Fruit fly (Drosophila melanogaster) whole organism, embryonic: Measurements from ENCODE around the gene ea.

Experiments
- Awh ChIP-seq: fragments of 200-800 bp; sonication (Bioruptor generic); IDR thresholded peaks from 2 replicates; pipeline ENCODE4, ENCODE4 v1.3.6; 2022; ENCODE audit warnings: missing biosample characterization, missing genetic modification characterization
- CG10431 ChIP-seq: fragments of 200-800 bp; sonication (Bioruptor generic); optimal IDR thresholded peaks from 3 replicates; lab custom pipeline; 2018; ENCODE audit warnings: missing biosample characterization, mild to moderate bottlenecking, missing genetic modification characterization
- CG10543 ChIP-seq: fragments of 200-800 bp; sonication (Bioruptor generic); optimal IDR thresholded peaks from 3 replicates; lab custom pipeline; 2017; ENCODE audit warnings: missing biosample characterization, mild to moderate bottlenecking, missing genetic modification characterization, moderate library complexity
- CG1233 ChIP-seq: fragments of 200-800 bp; sonication (Bioruptor generic); optimal IDR thresholded peaks from 4 replicates; lab custom pipeline; 2018; ENCODE audit warnings: missing biosample characterization, mild to moderate bottlenecking, missing genetic modification characterization
- CG15011 ChIP-seq: fragments of 200-800 bp; sonication (Bioruptor generic); optimal IDR thresholded peaks from 3 replicates; lab custom pipeline; 2018; ENCODE audit warnings: missing biosample characterization, mild to moderate bottlenecking, missing genetic modification characterization
- CG15601 ChIP-seq: fragments of 200-800 bp; sonication (Bioruptor generic); optimal IDR thresholded peaks from 3 replicates; lab custom pipeline; 2019; ENCODE audit warnings: missing biosample characterization, mild to moderate bottlenecking, missing genetic modification characterization, moderate library complexity
- CG18011 ChIP-seq: fragments of 200-800 bp; sonication (Bioruptor generic); optimal IDR thresholded peaks from 2 replicates; lab custom pipeline; 2017; ENCODE audit warnings: missing biosample characterization, missing genetic modification characterization, mild to moderate bottlenecking, moderate library complexity, missing genotype
- CG18619 ChIP-seq: fragments of 200-800 bp; sonication (Bioruptor generic); optimal IDR thresholded peaks from 3 replicates; lab custom pipeline; 2017; ENCODE audit warnings: missing biosample characterization, mild to moderate bottlenecking, missing genetic modification characterization
- CG2889 ChIP-seq: fragments of 200-800 bp; sonication (Bioruptor generic); IDR thresholded peaks from 3 replicates; pipeline ENCODE4 v1.3.6; 2022; ENCODE audit warnings: missing biosample characterization, missing genetic modification characterization
- CG3163 ChIP-seq: fragments of 200-800 bp; sonication (Bioruptor generic); optimal IDR thresholded peaks from 3 replicates; lab custom pipeline; 2016; ENCODE audit warnings: missing biosample characterization, missing genetic modification characterization
- CG32532 ChIP-seq: fragments of 200-800 bp; sonication (Bioruptor generic); IDR thresholded peaks from 2 replicates; pipeline ENCODE4 v1.3.6; 2022; ENCODE audit warnings: missing biosample characterization, missing genetic modification characterization
- CG3281 ChIP-seq: fragments of 200-800 bp; sonication (Bioruptor generic); optimal IDR thresholded peaks from 3 replicates; lab custom pipeline; 2017; ENCODE audit warnings: missing biosample characterization, mild to moderate bottlenecking, missing genetic modification characterization
- CG43689 ChIP-seq: fragments of 200-800 bp; sonication (Bioruptor generic); IDR thresholded peaks from 2 replicates; pipeline ENCODE4 v1.3.6; 2022; ENCODE audit warnings: missing biosample characterization, missing genetic modification characterization
- CG6791 ChIP-seq: fragments of 200-800 bp; sonication (Bioruptor generic); IDR thresholded peaks from 3 replicates; pipeline ENCODE4 v1.3.6; 2022; ENCODE audit warnings: missing biosample characterization, missing genetic modification characterization; ENCODE audit not compliant: partially characterized antibody
- CG7745 ChIP-seq: fragments of 200-800 bp; sonication (Bioruptor generic); optimal IDR thresholded peaks from 2 replicates; lab custom pipeline; 2018; ENCODE audit warnings: missing biosample characterization, mild to moderate bottlenecking, missing genetic modification characterization, moderate library complexity
- CG8290 ChIP-seq, 3 experiments: fragments of 200-800 bp; sonication (Bioruptor generic); optimal IDR thresholded peaks; 2 replicates each; lab custom pipeline; 2016 to 2019; ENCODE audit warnings: missing biosample characterization in 3 of 3, missing genetic modification characterization in 3 of 3, mild to moderate bottlenecking in 2 of 3, moderate library complexity in 1 of 3
- CG8924 ChIP-seq: fragments of 200-800 bp; optimal IDR thresholded peaks from 3 replicates; lab custom pipeline; 2019; ENCODE audit warnings: missing biosample characterization, mild to moderate bottlenecking, missing genetic modification characterization, moderate library complexity
- CG9437 ChIP-seq: fragments of 200-800 bp; sonication (Bioruptor generic); optimal IDR thresholded peaks from 2 replicates; lab custom pipeline; 2018; ENCODE audit warnings: missing biosample characterization, mild to moderate bottlenecking, missing genetic modification characterization
- Chrac-16 ChIP-seq: fragments of 200-800 bp; sonication (Bioruptor generic); optimal IDR thresholded peaks from 3 replicates; lab custom pipeline; 2016; ENCODE audit warnings: missing biosample characterization, missing genetic modification characterization
- Dip2 ChIP-seq: fragments of 200-800 bp; sonication (Bioruptor generic); IDR thresholded peaks from 2 replicates; pipeline ENCODE4 v1.3.6; 2022; ENCODE audit warnings: missing biosample characterization, missing genetic modification characterization
- Doc2 ChIP-seq: fragments of 200-800 bp; sonication (Bioruptor generic); IDR thresholded peaks from 2 replicates; pipeline ENCODE4 v1.3.6; 2022; ENCODE audit warnings: missing biosample characterization, missing genetic modification characterization
- Fer1 ChIP-seq: fragments of 200-800 bp; sonication (Bioruptor generic); optimal IDR thresholded peaks from 2 replicates; lab custom pipeline; 2017; ENCODE audit warnings: missing biosample characterization, mild to moderate bottlenecking, missing genetic modification characterization
- HLHmδ ChIP-seq: fragments of 200-800 bp; sonication (Bioruptor generic); optimal IDR thresholded peaks from 2 replicates; lab custom pipeline; 2018; ENCODE audit warnings: missing biosample characterization, mild to moderate bottlenecking, missing genetic modification characterization, moderate library complexity
- Hand ChIP-seq: fragments of 200-800 bp; sonication (Bioruptor generic); optimal IDR thresholded peaks from 2 replicates; lab custom pipeline; 2017; ENCODE audit warnings: mild to moderate bottlenecking, missing biosample characterization, missing genetic modification reagents, missing genetic modification characterization
- HmgD ChIP-seq: fragments of 200-800 bp; sonication (Bioruptor generic); optimal IDR thresholded peaks from 3 replicates; lab custom pipeline; 2016; ENCODE audit warnings: missing biosample characterization, missing genetic modification characterization
- Hr51 ChIP-seq, 2 experiments: fragments of 200-800 bp; sonication (Bioruptor generic); optimal IDR thresholded peaks; 2 replicates in 1 of 2; 3 replicates in 1 of 2; lab custom pipeline; 2016 to 2018; ENCODE audit warnings: missing biosample characterization in 2 of 2, missing genetic modification characterization in 2 of 2, mild to moderate bottlenecking in 1 of 2, moderate library complexity in 1 of 2
- Hsf ChIP-seq: fragments of 200-800 bp; sonication (Bioruptor generic); optimal IDR thresholded peaks from 3 replicates; lab custom pipeline; 2016; ENCODE audit warnings: missing biosample characterization, missing genetic modification characterization
- NK7.1 ChIP-seq: fragments of 200-800 bp; sonication (Bioruptor generic); optimal IDR thresholded peaks from 3 replicates; lab custom pipeline; 2016; ENCODE audit warnings: missing biosample characterization, missing genetic modification characterization
- Sox102F ChIP-seq: fragments of 200-800 bp; sonication (Bioruptor generic); optimal IDR thresholded peaks from 2 replicates; lab custom pipeline; 2018; ENCODE audit warnings: missing biosample characterization, mild to moderate bottlenecking, missing genetic modification characterization, moderate library complexity
- abd-A ChIP-seq: fragments of 200-800 bp; sonication (Bioruptor generic); optimal IDR thresholded peaks from 3 replicates; lab custom pipeline; 2019; ENCODE audit warnings: missing biosample characterization, mild to moderate bottlenecking, missing genetic modification characterization, moderate library complexity
- ems ChIP-seq: fragments of 200-800 bp; sonication (Bioruptor generic); optimal IDR thresholded peaks from 3 replicates; lab custom pipeline; 2016; ENCODE audit warnings: missing biosample characterization, missing genetic modification characterization
- eve ChIP-seq, 2 experiments: fragments of >200 bp; optimal IDR thresholded peaks; 2 replicates each; lab custom pipeline; 2017; ENCODE audit warnings: missing biosample characterization in 2 of 2, missing genetic modification characterization in 2 of 2
- ewg ChIP-seq: fragments of 200-800 bp; sonication (Bioruptor generic); optimal IDR thresholded peaks from 3 replicates; lab custom pipeline; 2017; ENCODE audit warnings: mild to moderate bottlenecking, missing biosample characterization, missing genetic modification reagents, missing genetic modification characterization
- grau ChIP-seq: fragments of 200-800 bp; optimal IDR thresholded peaks from 3 replicates; lab custom pipeline; 2019; ENCODE audit warnings: missing biosample characterization, mild to moderate bottlenecking, missing genetic modification characterization, moderate library complexity
- insv ChIP-seq, 2 experiments: fragments of 200-800 bp; sonication (Bioruptor generic); optimal IDR thresholded peaks; 3 replicates each; lab custom pipeline; 2016 to 2018; ENCODE audit warnings: missing biosample characterization in 2 of 2, missing genetic modification characterization in 2 of 2
- lab ChIP-seq: fragments of 200-800 bp; sonication (Bioruptor generic); optimal IDR thresholded peaks from 3 replicates; lab custom pipeline; 2017; ENCODE audit warnings: missing biosample characterization, missing genetic modification characterization, mild to moderate bottlenecking, moderate library complexity, missing genetic modification reagents
- lola ChIP-seq, 3 experiments: fragments of >200 bp in 2 of 3; fragments of 200-800 bp in 1 of 3; sonication (Bioruptor generic) in 1 of 3; optimal IDR thresholded peaks; 2 replicates each; lab custom pipeline; 2017 to 2019; ENCODE audit warnings: missing biosample characterization in 3 of 3, missing genetic modification characterization in 3 of 3, mild to moderate bottlenecking in 1 of 3, moderate library complexity in 1 of 3
- mirr ChIP-seq: fragments of 200-800 bp; sonication (Bioruptor generic); optimal IDR thresholded peaks from 3 replicates; lab custom pipeline; 2018; ENCODE audit warnings: missing biosample characterization, mild to moderate bottlenecking, missing genetic modification characterization
- nerfin-2 ChIP-seq: fragments of 200-800 bp; sonication (Bioruptor generic); IDR thresholded peaks from 2 replicates; pipeline ENCODE4 v1.3.6; 2022; ENCODE audit warnings: missing biosample characterization, missing genetic modification characterization; ENCODE audit not compliant: partially characterized antibody
- oc ChIP-seq: fragments of 200-800 bp; sonication (Bioruptor generic); optimal IDR thresholded peaks from 2 replicates; lab custom pipeline; 2018; ENCODE audit warnings: missing biosample characterization, mild to moderate bottlenecking, missing genetic modification characterization, moderate library complexity
- pan ChIP-seq, 4 experiments: fragments of >200 bp in 3 of 4; fragments of 200-800 bp in 1 of 4; sonication (Bioruptor generic) in 1 of 4; optimal IDR thresholded peaks in 3 of 4; IDR thresholded peaks in 1 of 4; 2 replicates each; pipeline versions ENCODE4 v1.3.6 to Lab custom; 2017 to 2022; ENCODE audit warnings: missing biosample characterization in 2 of 4, missing genetic modification characterization in 2 of 4, mixed read lengths in 1 of 4
- pb ChIP-seq: fragments of 200-800 bp; sonication (Bioruptor generic); optimal IDR thresholded peaks from 3 replicates; lab custom pipeline; 2016; ENCODE audit warnings: missing biosample characterization, missing genetic modification characterization
- phol ChIP-seq: fragments of 200-800 bp; sonication (Bioruptor generic); optimal IDR thresholded peaks from 3 replicates; lab custom pipeline; 2018; ENCODE audit warnings: missing biosample characterization, mild to moderate bottlenecking, missing genetic modification characterization, moderate library complexity
- pum ChIP-seq: fragments of 200-800 bp; sonication (Bioruptor generic); optimal IDR thresholded peaks from 2 replicates; lab custom pipeline; 2016; ENCODE audit warnings: missing biosample characterization, missing genetic modification characterization
- ro ChIP-seq: fragments of 200-800 bp; sonication (Bioruptor generic); IDR thresholded peaks from 2 replicates; pipeline ENCODE4 v1.3.6; 2022; ENCODE audit warnings: missing biosample characterization, missing genetic modification characterization
- sd ChIP-seq: fragments of 200-800 bp; sonication (Bioruptor generic); optimal IDR thresholded peaks from 3 replicates; lab custom pipeline; 2018; ENCODE audit warnings: missing biosample characterization, mild to moderate bottlenecking, missing genetic modification characterization, moderate library complexity
- sob ChIP-seq: fragments of 200-800 bp; sonication (Bioruptor generic); IDR thresholded peaks from 2 replicates; pipeline ENCODE4 v1.3.6; 2022; ENCODE audit warnings: missing biosample characterization, missing genetic modification characterization
- sug ChIP-seq: fragments of 200-800 bp; optimal IDR thresholded peaks from 2 replicates; lab custom pipeline; 2019; ENCODE audit warnings: missing biosample characterization, mild to moderate bottlenecking, missing genetic modification characterization, moderate library complexity
- trem ChIP-seq: fragments of 200-800 bp; optimal IDR thresholded peaks from 3 replicates; lab custom pipeline; 2019; ENCODE audit warnings: missing biosample characterization, mild to moderate bottlenecking, missing genetic modification characterization, moderate library complexity

Gene ea

DNA sequence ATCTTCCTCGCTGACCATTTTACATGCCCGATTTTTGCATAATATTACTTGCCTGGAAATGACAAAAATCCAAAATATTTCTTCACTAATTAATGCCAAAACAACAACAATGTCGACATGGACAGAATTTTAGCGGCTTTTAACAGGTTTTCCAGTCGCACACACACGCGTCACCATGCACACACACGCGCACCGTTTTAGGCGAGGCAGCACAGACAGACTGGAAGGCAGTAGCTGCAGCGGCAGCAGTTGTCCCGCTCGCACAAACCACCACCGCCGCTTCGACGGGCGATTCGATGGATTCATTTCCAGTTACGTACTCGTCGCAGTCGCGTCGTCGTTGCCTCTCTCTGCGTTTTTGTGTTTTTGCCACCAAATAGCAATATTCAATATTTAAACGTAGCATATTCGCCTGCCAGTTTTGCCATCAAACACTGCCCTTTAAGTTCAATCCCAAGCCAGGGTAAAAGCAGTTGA lies 37.8 kb upstream of the ea start, which contains the start of gene CG45218 (continued):
- no peak for TF ChIP-seq phol (tag; lab: Kevin White, UChicago)
- TF ChIP-seq Chrac-16 (GFP tag; lab: Kevin White, UChicago): no peak
- peak; percentile 39 for TF ChIP-seq CG10543
- TF ChIP-seq CG9437 (GFP tag; lab: Kevin White, UChicago): peak; percentile 72
- peak; percentile 62 for TF ChIP-seq mirr (GFP tag; lab: Kevin White, UChicago)
- TF ChIP-seq CG2889: no peak
- TF ChIP-seq pan (optimal IDR thresholded peaks at IDR 0.05; lab: Kevin White, UChicago): no peak
- no peak for TF ChIP-seq pan (GFP tag; optimal IDR thresholded peaks at IDR 0.05 in 1 of 2, IDR thresholded peaks at IDR 0.05 in 1 of 2)
- TF ChIP-seq oc (tag; lab: Kevin White, UChicago): peak; percentile 40
- no peak for TF ChIP-seq CG18011 (GFP tag; lab: Kevin White, UChicago)
- TF ChIP-seq CG3163 (GFP tag; lab: Kevin White, UChicago): peak; percentile 64
- peak; percentile 18 for TF ChIP-seq CG7745 (tag; lab: Kevin White, UChicago)
- no peak for TF ChIP-seq CG8290 (GFP tag; optimal IDR thresholded peaks at IDR 0.05; lab: Kevin White, UChicago)
- TF ChIP-seq CG8290 (tag; optimal IDR thresholded peaks at IDR 0.05; lab: Kevin White, UChicago): peak in 1 of 2 experiments; percentile 35
- TF ChIP-seq insv (GFP tag; optimal IDR thresholded peaks at IDR 0.05; lab: Kevin White, UChicago): peak in 1 of 2 experiments; percentile 24
- TF ChIP-seq Awh (GFP tag; lab: Robert Waterston, UW): no peak
- no peak for TF ChIP-seq ro
- TF ChIP-seq Hsf (GFP tag; lab: Kevin White, UChicago): no peak
- TF ChIP-seq pum (GFP tag; lab: Kevin White, UChicago): no peak
- TF ChIP-seq ewg: peak; percentile 28
- TF ChIP-seq HmgD (GFP tag; lab: Kevin White, UChicago): no peak
- TF ChIP-seq lola (GFP tag; optimal IDR thresholded peaks at IDR 0.05; lab: Kevin White, UChicago): no peak
- TF ChIP-seq ems (GFP tag; lab: Kevin White, UChicago): no peak
- peak; percentile 5 for TF ChIP-seq grau
- TF ChIP-seq CG43689: no peak
- peak; percentile 4 for TF ChIP-seq CG3281 (GFP tag; lab: Kevin White, UChicago)
- TF ChIP-seq eve (GFP tag; optimal IDR thresholded peaks at IDR 0.05; lab: Kevin White, UChicago): no peak
- peak; percentile 98 for TF ChIP-seq sd (tag; lab: Kevin White, UChicago)
- TF ChIP-seq trem (tag; lab: Kevin White, UChicago): no peak
- no peak for TF ChIP-seq Doc2 (GFP tag; lab: Robert Waterston, UW)
- TF ChIP-seq Fer1 (GFP tag; lab: Kevin White, UChicago): no peak
- no peak for TF ChIP-seq CG18619
- peak; percentile 42 for TF ChIP-seq CG8924
- TF ChIP-seq abd-A: peak; percentile 90
- no peak for TF ChIP-seq Dip2 (GFP tag; lab: Robert Waterston, UW)
- no peak for TF ChIP-seq CG1233
- no peak for TF ChIP-seq CG15011
- no peak for TF ChIP-seq CG6791 (GFP tag; lab: Robert Waterston, UW)
- no peak for TF ChIP-seq nerfin-2 (GFP tag; lab: Robert Waterston, UW)
- TF ChIP-seq CG10431: no peak
- peak; percentile 4 for TF ChIP-seq sug (tag; lab: Kevin White, UChicago)
- no peak for TF ChIP-seq Hr51 (GFP tag; optimal IDR thresholded peaks at IDR 0.05; lab: Kevin White, UChicago)
- TF ChIP-seq Sox102F (GFP tag; lab: Kevin White, UChicago): no peak
- no peak for TF ChIP-seq CG15601 (tag; lab: Kevin White, UChicago)
- TF ChIP-seq HLHmδ (GFP tag; lab: Kevin White, UChicago): peak; percentile 53
- TF ChIP-seq CG32532 (GFP tag; lab: Robert Waterston, UW): no peak
- no peak for TF ChIP-seq pb (GFP tag; lab: Kevin White, UChicago)
- TF ChIP-seq lab: peak; percentile 39
- no peak for TF ChIP-seq sob
- TF ChIP-seq Hand (GFP tag; lab: Kevin White, UChicago): no peak
- no peak for TF ChIP-seq NK7.1
